In genomic region chr2L:13295978-13296702, dm6 we compare ENCODE assay signal across 5 fruit fly cellular contexts.
TF ChIP-seq lines count a peak whose summit lies in the region.

No protein-coding gene starts in this region.

- TF ChIP-seq CTCF in S2 (optimal IDR thresholded peaks at IDR 0.05; lab: Kevin White, UChicago), result peak; percentile 35 to 42
- TF ChIP-seq CTCF in whole organism, embryonic (GFP tag; optimal IDR thresholded peaks at IDR 0.05; lab: Kevin White, UChicago), result no peak

TF ChIP-seq in whole organism, adult, 20 proteins besides CTCF, POLR2A, EP300 and RAD21:
- TF ChIP-seq ovo (GFP tag; optimal IDR thresholded peaks at IDR 0.05; lab: Kevin White, UChicago) (no peak), Clk (GFP tag; optimal IDR thresholded peaks at IDR 0.05; lab: Kevin White, UChicago) (no peak), CG14711 (tag; optimal IDR thresholded peaks at IDR 0.05; lab: Kevin White, UChicago) (peak; percentile 65), cnc (optimal IDR thresholded peaks at IDR 0.05; lab: Kevin White, UChicago) (no peak), tj (GFP tag; optimal IDR thresholded peaks at IDR 0.05; lab: Kevin White, UChicago) (peak; percentile 92), Crg-1 (GFP tag; optimal IDR thresholded peaks at IDR 0.05; lab: Kevin White, UChicago) (no peak), CG7101 (tag; optimal IDR thresholded peaks at IDR 0.05; lab: Kevin White, UChicago) (no peak), CG7045 (GFP tag; optimal IDR thresholded peaks at IDR 0.05; lab: Kevin White, UChicago) (no peak), pad (GFP tag; optimal IDR thresholded peaks at IDR 0.05; lab: Kevin White, UChicago) (peak; percentile 22), Mnt (GFP tag; optimal IDR thresholded peaks at IDR 0.05; lab: Kevin White, UChicago) (peak; percentile 32), CG5204 (GFP tag; optimal IDR thresholded peaks at IDR 0.05; lab: Kevin White, UChicago) (no peak), CG11617 (GFP tag; optimal IDR thresholded peaks at IDR 0.05; lab: Kevin White, UChicago) (no peak), CG12768 (GFP tag; optimal IDR thresholded peaks at IDR 0.05; lab: Kevin White, UChicago) (peak; percentile 6), bab1 (GFP tag; optimal IDR thresholded peaks at IDR 0.05; lab: Kevin White, UChicago) (no peak), CG33017 (tag; optimal IDR thresholded peaks at IDR 0.05; lab: Kevin White, UChicago) (no peak), Hr96 (GFP tag; optimal IDR thresholded peaks at IDR 0.05; lab: Kevin White, UChicago) (no peak), CG1620 (GFP tag; optimal IDR thresholded peaks at IDR 0.05; lab: Kevin White, UChicago) (no peak), kay (GFP tag; lab: Kevin White, UChicago; ENCODE audit: borderline replicate concordance) (no peak), toe (GFP tag; optimal IDR thresholded peaks at IDR 0.05; lab: Kevin White, UChicago) (no peak), cic (GFP tag; optimal IDR thresholded peaks at IDR 0.05; lab: Kevin White, UChicago) (no peak)

TF ChIP-seq in whole organism, embryonic, 481 proteins besides CTCF, POLR2A, EP300 and RAD21 (continues in another document):
- TF ChIP-seq HLH4C (GFP tag; IDR thresholded peaks at IDR 0.05; lab: Robert Waterston, UW; ENCODE audit: partially characterized antibody) (peak; percentile 51; the same call in 2 of the 3 replicates), CG18764 (GFP tag; optimal IDR thresholded peaks at IDR 0.05; lab: Kevin White, UChicago) (no peak), Atf3 (GFP tag; optimal IDR thresholded peaks at IDR 0.05; lab: Kevin White, UChicago) (peak; percentile 8), CG13287 (GFP tag; IDR thresholded peaks at IDR 0.05; lab: Robert Waterston, UW; ENCODE audit: partially characterized antibody) (peak; percentile 52), Fer2 (tag; optimal IDR thresholded peaks at IDR 0.05; lab: Kevin White, UChicago) (no peak), dimm (GFP tag; IDR thresholded peaks at IDR 0.05; lab: Robert Waterston, UW) (no peak), fd102C (GFP tag; optimal IDR thresholded peaks at IDR 0.05; lab: Kevin White, UChicago) (no peak), HLHmδ (GFP tag; optimal IDR thresholded peaks at IDR 0.05; lab: Kevin White, UChicago) (no peak), Adf1 (GFP tag; IDR thresholded peaks at IDR 0.05; lab: Robert Waterston, UW) (peak; percentile 65), D (optimal IDR thresholded peaks at IDR 0.05; lab: Kevin White, UChicago) (no peak), D (GFP tag; optimal IDR thresholded peaks at IDR 0.05; lab: Kevin White, UChicago) (no peak), CG31441 (GFP tag; IDR thresholded peaks at IDR 0.05; lab: Robert Waterston, UW) (no peak), z (GFP tag; IDR thresholded peaks at IDR 0.05; lab: Robert Waterston, UW) (peak; percentile 62; the same call in 2 of the 3 replicates), Oaz (GFP tag; IDR thresholded peaks at IDR 0.05; lab: Robert Waterston, UW) (no peak), Abd-B (GFP tag; optimal IDR thresholded peaks at IDR 0.05; lab: Kevin White, UChicago) (no peak), dm (GFP tag; optimal IDR thresholded peaks at IDR 0.05; lab: Kevin White, UChicago) (peak; percentile 4), CG10267 (tag; optimal IDR thresholded peaks at IDR 0.05; lab: Kevin White, UChicago) (peak; percentile 65), CG2889 (GFP tag; IDR thresholded peaks at IDR 0.05; lab: Robert Waterston, UW) (no peak), unc-4 (GFP tag; IDR thresholded peaks at IDR 0.05; lab: Robert Waterston, UW; ENCODE audit: partially characterized antibody) (0 out of 2 replicates have a peak, but pooled peaks have one; percentile 22), CG1602 (GFP tag; optimal IDR thresholded peaks at IDR 0.05; lab: Kevin White, UChicago) (no peak), CHES-1-like (GFP tag; optimal IDR thresholded peaks at IDR 0.05; lab: Kevin White, UChicago) (peak; percentile 57), bcd (GFP tag; optimal IDR thresholded peaks at IDR 0.05; lab: Kevin White, UChicago) (no peak), mld (GFP tag; IDR thresholded peaks at IDR 0.05; lab: Robert Waterston, UW; ENCODE audit: partially characterized antibody) (0 out of 3 replicates have a peak, but pooled peaks have one; percentile 19)

TF ChIP-seq in whole organism, prepupa, 60 proteins besides CTCF, POLR2A, EP300 and RAD21:
- TF ChIP-seq Blimp-1 (GFP tag; optimal IDR thresholded peaks at IDR 0.05; lab: Kevin White, UChicago) (peak; percentile 6), Sox14 (GFP tag; optimal IDR thresholded peaks at IDR 0.05; lab: Kevin White, UChicago) (peak; percentile 45), spab (GFP tag; optimal IDR thresholded peaks at IDR 0.05; lab: Kevin White, UChicago) (no peak), fkh (GFP tag; optimal IDR thresholded peaks at IDR 0.05; lab: Kevin White, UChicago) (peak; percentile 80)

TF ChIP-seq in whole organism, wandering third instar larva, 38 proteins besides CTCF, POLR2A, EP300 and RAD21:
- TF ChIP-seq OdsH (GFP tag; optimal IDR thresholded peaks at IDR 0.05; lab: Kevin White, UChicago), result no peak
- TF ChIP-seq Mio (GFP tag; optimal IDR thresholded peaks at IDR 0.05; lab: Kevin White, UChicago), result no peak
- no peak for TF ChIP-seq Vsx2 (GFP tag; optimal IDR thresholded peaks at IDR 0.05; lab: Kevin White, UChicago; ENCODE audit: partially characterized antibody)
- no peak for TF ChIP-seq brk (GFP tag; optimal IDR thresholded peaks at IDR 0.05; lab: Kevin White, UChicago)
- peak; percentile 45 for TF ChIP-seq h (GFP tag; optimal IDR thresholded peaks at IDR 0.05; lab: Kevin White, UChicago)
- no peak for TF ChIP-seq jim (GFP tag; optimal IDR thresholded peaks at IDR 0.05; lab: Kevin White, UChicago)
- no peak for TF ChIP-seq fru (GFP tag; optimal IDR thresholded peaks at IDR 0.05; lab: Kevin White, UChicago)
- TF ChIP-seq Hr78 (GFP tag; optimal IDR thresholded peaks at IDR 0.05; lab: Kevin White, UChicago), result no peak
- TF ChIP-seq dsf (GFP tag; optimal IDR thresholded peaks at IDR 0.05; lab: Kevin White, UChicago; ENCODE audit: borderline replicate concordance), result no peak
- no peak for TF ChIP-seq Rel (GFP tag; optimal IDR thresholded peaks at IDR 0.05; lab: Kevin White, UChicago)
- peak; percentile 20 for TF ChIP-seq Rel (tag; optimal IDR thresholded peaks at IDR 0.05; lab: Kevin White, UChicago)
- TF ChIP-seq N (GFP tag; optimal IDR thresholded peaks at IDR 0.05; lab: Kevin White, UChicago), result no peak
- peak; percentile 27 for TF ChIP-seq Hr83 (GFP tag; optimal IDR thresholded peaks at IDR 0.05; lab: Kevin White, UChicago; ENCODE audit: poor library complexity, severe bottlenecking)
- no peak for TF ChIP-seq psq (GFP tag; optimal IDR thresholded peaks at IDR 0.05; lab: Kevin White, UChicago)
TF ChIP-seq in whole organism, wandering third instar larva: peak in this region for 3.
